Fruit fly (Drosophila melanogaster) whole organism, adult: Measurements from ENCODE around the gene Mst98Ca.

Source experiments
- CG11617 ChIP-seq: fragments of 200-800 bp; sonication (Bioruptor generic); optimal IDR thresholded peaks from 2 replicates; lab custom pipeline; 2017; ENCODE audit warnings: mild to moderate bottlenecking, missing biosample characterization, missing genetic modification reagents, missing genetic modification characterization
- CG12768 ChIP-seq: fragments of 200-800 bp; sonication (Bioruptor generic); optimal IDR thresholded peaks from 2 replicates; lab custom pipeline; 2017; ENCODE audit warnings: missing biosample characterization, missing genetic modification characterization, mild to moderate bottlenecking, moderate library complexity, missing genetic modification reagents
- CG14711 ChIP-seq: fragments of 200-800 bp; sonication (Bioruptor generic); optimal IDR thresholded peaks from 2 replicates; lab custom pipeline; 2018; ENCODE audit warnings: missing biosample characterization, mild to moderate bottlenecking, missing genetic modification characterization, moderate library complexity
- CG1620 ChIP-seq: fragments of 200-800 bp; sonication (Bioruptor generic); optimal IDR thresholded peaks from 2 replicates; lab custom pipeline; 2016; ENCODE audit warnings: missing biosample characterization, missing genetic modification characterization
- CG33017 ChIP-seq: fragments of 200-800 bp; sonication (Bioruptor generic); optimal IDR thresholded peaks from 2 replicates; lab custom pipeline; 2018; ENCODE audit warnings: missing biosample characterization, mild to moderate bottlenecking, missing genetic modification characterization, moderate library complexity
- CG5204 ChIP-seq: fragments of 200-800 bp; sonication (Bioruptor generic); optimal IDR thresholded peaks from 2 replicates; lab custom pipeline; 2016; ENCODE audit warnings: missing biosample characterization, missing genetic modification characterization
- CG7045 ChIP-seq: fragments of 200-800 bp; sonication (Bioruptor generic); optimal IDR thresholded peaks from 2 replicates; lab custom pipeline; 2017; ENCODE audit warnings: missing biosample characterization, mild to moderate bottlenecking, missing genetic modification characterization
- CG7101 ChIP-seq: fragments of 200-800 bp; sonication (Bioruptor generic); optimal IDR thresholded peaks from 2 replicates; lab custom pipeline; 2018; ENCODE audit warnings: missing biosample characterization, mild to moderate bottlenecking, missing genetic modification characterization, moderate library complexity
- Clk ChIP-seq: fragments of 200-800 bp; sonication (Bioruptor generic); optimal IDR thresholded peaks from 2 replicates; lab custom pipeline; 2017; ENCODE audit warnings: missing biosample characterization, missing genetic modification characterization
- Crg-1 ChIP-seq: fragments of 200-800 bp; sonication (Bioruptor generic); optimal IDR thresholded peaks from 2 replicates; lab custom pipeline; 2016; ENCODE audit warnings: missing biosample characterization, missing genetic modification characterization
- Hr96 ChIP-seq: fragments of 200-800 bp; sonication (Bioruptor generic); optimal IDR thresholded peaks from 2 replicates; lab custom pipeline; 2016; ENCODE audit warnings: missing biosample characterization, missing genetic modification characterization
- Mnt ChIP-seq: fragments of 200-800 bp; sonication (Bioruptor generic); optimal IDR thresholded peaks from 2 replicates; lab custom pipeline; 2016; ENCODE audit warnings: missing biosample characterization, mild to moderate bottlenecking, missing genetic modification characterization
- bab1 ChIP-seq: fragments of 200-800 bp; sonication (Bioruptor generic); optimal IDR thresholded peaks from 3 replicates; lab custom pipeline; 2019; ENCODE audit warnings: missing biosample characterization, mild to moderate bottlenecking, missing genetic modification characterization, moderate library complexity
- cic ChIP-seq: fragments of 200-800 bp; sonication (Bioruptor generic); optimal IDR thresholded peaks from 2 replicates; lab custom pipeline; 2017; ENCODE audit warnings: missing biosample characterization, mild to moderate bottlenecking, missing genetic modification characterization, moderate library complexity
- cnc ChIP-seq, 2 experiments: fragments of >200 bp; optimal IDR thresholded peaks; 2 replicates each; lab custom pipeline; 2017
- kay ChIP-seq: fragments of 200-800 bp; sonication (Bioruptor generic); peaks from one replicate; lab custom pipeline; 2016; ENCODE audit warnings: missing biosample characterization, missing genetic modification characterization, borderline replicate concordance
- ovo ChIP-seq: fragments of 200-800 bp; sonication (Bioruptor generic); optimal IDR thresholded peaks from 2 replicates; lab custom pipeline; 2016; ENCODE audit warnings: missing biosample characterization, missing genetic modification characterization
- tj ChIP-seq: fragments of 200-800 bp; sonication (Bioruptor generic); optimal IDR thresholded peaks from 3 replicates; lab custom pipeline; 2017; ENCODE audit warnings: missing biosample characterization, mild to moderate bottlenecking, missing genetic modification characterization, moderate library complexity
- toe ChIP-seq: fragments of 200-800 bp; sonication (Bioruptor generic); optimal IDR thresholded peaks from 2 replicates; lab custom pipeline; 2016; ENCODE audit warnings: missing biosample characterization, missing genetic modification characterization

Mst98Ca gene

DNA sequence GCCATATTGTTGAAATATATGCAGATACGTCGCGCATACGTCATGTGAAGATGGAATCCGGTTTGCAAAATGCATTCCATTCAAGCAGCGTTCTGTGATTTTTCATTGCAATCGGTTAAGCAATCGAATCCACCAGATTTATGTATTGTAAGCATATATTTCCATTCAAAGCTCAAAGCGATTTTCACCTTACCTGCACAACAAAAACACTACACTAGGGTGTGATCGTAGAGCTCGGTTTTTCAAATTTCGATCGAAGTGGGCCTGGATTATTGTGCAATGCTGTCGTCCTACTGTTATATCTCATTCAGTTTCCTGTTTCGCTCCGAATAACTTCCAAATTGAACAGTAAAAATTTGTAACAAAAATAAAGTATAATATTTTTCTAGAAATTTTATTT is at the start of gene Mst98Ca:
Mst98Ca (plus strand) TSS at position 301 of the 400 bp plus-strand sequence.
- TF ChIP-seq CG7045 (GFP tag; lab: Kevin White, UChicago) (no peak), toe (GFP tag; lab: Kevin White, UChicago) (no peak), CG33017 (tag; lab: Kevin White, UChicago) (no peak), CG1620 (GFP tag; lab: Kevin White, UChicago) (no peak), CG11617 (GFP tag; lab: Kevin White, UChicago) (no peak), bab1 (GFP tag; lab: Kevin White, UChicago) (no peak), Hr96 (GFP tag; lab: Kevin White, UChicago) (no peak), cnc (optimal IDR thresholded peaks at IDR 0.05; lab: Kevin White, UChicago) (no peak), CG14711 (tag; lab: Kevin White, UChicago) (no peak), Clk (GFP tag; lab: Kevin White, UChicago) (no peak), kay (GFP tag; lab: Kevin White, UChicago) (no peak), Crg-1 (GFP tag; lab: Kevin White, UChicago) (no peak), ovo (GFP tag; lab: Kevin White, UChicago) (no peak)

- TF ChIP-seq CG33017 (tag; lab: Kevin White, UChicago), result no peak
- TF ChIP-seq CG14711 (tag; lab: Kevin White, UChicago), result no peak
- TF ChIP-seq CG5204, result no peak
- no peak for TF ChIP-seq cic (GFP tag; lab: Kevin White, UChicago)
- TF ChIP-seq kay (GFP tag; lab: Kevin White, UChicago), result no peak
- TF ChIP-seq ovo (GFP tag; lab: Kevin White, UChicago), result no peak
- TF ChIP-seq CG7045 (GFP tag; lab: Kevin White, UChicago), result no peak
- no peak for TF ChIP-seq CG12768 (GFP tag; lab: Kevin White, UChicago)
- no peak for TF ChIP-seq Crg-1 (GFP tag; lab: Kevin White, UChicago)
Observed at dm6 chr3R:28263522-28263921, 27.6 kb upstream of the Mst98Ca start, which contains the start of gene CG43125. CG43125 (minus strand) TSS chr3R:28263622.

dm6 chr3R:28264673-28265072 is 26.5 kb upstream of the Mst98Ca start, which contains the start of gene CG43124:
CG43124 (minus strand) TSS chr3R:28264773.
- TF ChIP-seq CG33017 (tag; lab: Kevin White, UChicago) (no peak), cic (GFP tag; lab: Kevin White, UChicago) (no peak), ovo (GFP tag; lab: Kevin White, UChicago) (no peak), CG1620 (GFP tag; lab: Kevin White, UChicago) (no peak), Mnt (GFP tag; lab: Kevin White, UChicago) (no peak), toe (GFP tag; lab: Kevin White, UChicago) (no peak), Hr96 (GFP tag; lab: Kevin White, UChicago) (no peak), CG7045 (GFP tag; lab: Kevin White, UChicago) (no peak), Crg-1 (GFP tag; lab: Kevin White, UChicago) (no peak), CG7101 (no peak), CG12768 (GFP tag; lab: Kevin White, UChicago) (no peak), cnc (optimal IDR thresholded peaks at IDR 0.05; lab: Kevin White, UChicago) (no peak), bab1 (GFP tag; lab: Kevin White, UChicago) (no peak), CG11617 (GFP tag; lab: Kevin White, UChicago) (no peak), kay (GFP tag; lab: Kevin White, UChicago) (no peak), Clk (GFP tag; lab: Kevin White, UChicago) (no peak), CG5204 (no peak)

DNA sequence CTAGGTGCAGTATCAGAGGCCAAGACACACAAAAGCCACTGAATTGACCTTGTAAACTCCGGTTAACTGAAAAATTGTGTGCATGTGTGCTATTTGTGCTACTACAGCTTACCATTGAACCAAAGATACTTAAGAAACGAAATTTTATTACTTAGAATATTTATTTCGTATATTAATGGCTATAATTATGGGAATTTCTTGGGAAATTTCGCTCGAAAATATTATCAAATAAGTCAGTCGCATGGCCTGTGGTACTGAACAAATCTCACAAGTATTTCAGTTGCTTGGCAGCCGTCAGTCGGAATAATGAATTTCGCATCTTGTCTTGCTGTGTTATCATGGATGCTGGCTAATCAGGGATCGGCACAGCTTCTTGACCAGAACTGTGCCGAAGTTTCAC is 8.9 kb upstream of the Mst98Ca start, which contains the start of gene CG34436:
CG34436 (plus strand) TSS at position 301 of the 400 bp plus-strand sequence.
- TF ChIP-seq CG5204, result no peak
- no peak for TF ChIP-seq bab1 (GFP tag; lab: Kevin White, UChicago)
- TF ChIP-seq CG11617 (GFP tag; lab: Kevin White, UChicago), result no peak
- no peak for TF ChIP-seq tj (GFP tag; lab: Kevin White, UChicago)
- TF ChIP-seq CG33017 (tag; lab: Kevin White, UChicago), result no peak
- no peak for TF ChIP-seq CG12768 (GFP tag; lab: Kevin White, UChicago)
- no peak for TF ChIP-seq cic (GFP tag; lab: Kevin White, UChicago)
- no peak for TF ChIP-seq cnc (optimal IDR thresholded peaks at IDR 0.05; lab: Kevin White, UChicago)
- no peak for TF ChIP-seq ovo (GFP tag; lab: Kevin White, UChicago)
- no peak for TF ChIP-seq Mnt (GFP tag; lab: Kevin White, UChicago)
- TF ChIP-seq CG7045 (GFP tag; lab: Kevin White, UChicago), result no peak
- no peak for TF ChIP-seq CG1620 (GFP tag; lab: Kevin White, UChicago)
- no peak for TF ChIP-seq Hr96 (GFP tag; lab: Kevin White, UChicago)
- TF ChIP-seq CG7101, result no peak
- TF ChIP-seq kay (GFP tag; lab: Kevin White, UChicago), result no peak
- TF ChIP-seq Crg-1 (GFP tag; lab: Kevin White, UChicago), result no peak
- TF ChIP-seq toe (GFP tag; lab: Kevin White, UChicago), result no peak
- no peak for TF ChIP-seq Clk (GFP tag; lab: Kevin White, UChicago)

DNA sequence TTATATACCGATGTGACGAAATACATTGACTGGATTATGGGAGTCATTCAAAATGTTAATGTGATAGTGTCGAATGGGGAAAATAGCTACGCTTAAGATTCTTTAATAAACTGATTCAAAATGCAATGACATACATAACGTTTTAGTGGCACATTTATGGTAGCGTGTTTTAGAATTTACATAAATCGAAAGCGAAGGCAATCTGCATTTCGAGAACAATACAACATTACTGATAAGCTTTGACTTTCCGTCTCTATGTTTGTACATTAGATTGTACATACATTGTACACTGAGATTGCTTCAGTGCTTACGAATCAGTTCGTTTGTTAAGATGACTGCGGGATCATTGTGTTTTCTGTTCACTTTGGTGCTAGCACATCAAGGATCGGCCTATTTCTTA is 7.7 kb upstream of the Mst98Ca start, which contains the start of gene CG34437:
CG34437 (plus strand) TSS at position 301 of the 400 bp plus-strand sequence.
- TF ChIP-seq CG14711 (tag; lab: Kevin White, UChicago), result no peak

dm6 chr3R:28292498-28292897 is 1.4 kb downstream of the Mst98Ca start, which contains the start of gene Mst98Cb:
Mst98Cb (plus strand) TSS chr3R:28292798.
- TF ChIP-seq bab1 (GFP tag; lab: Kevin White, UChicago), result no peak
- no peak for TF ChIP-seq Clk (GFP tag; lab: Kevin White, UChicago)
